Worm (Caenorhabditis elegans) whole organism, L3 larva: ENCODE measurements around the gene F18A1.1.

ENCODE experiments used
- ama-1 ChIP-seq: fragments of 150-350 bp; optimal IDR thresholded peaks from 2 replicates; lab custom pipeline; 2018
- mml-1 ChIP-seq: fragments of 150-350 bp; sonication (generic microtip); optimal IDR thresholded peaks from 3 replicates; lab custom pipeline; 2014; ENCODE audit warnings: missing biosample characterization, missing genetic modification characterization
- nhr-11 ChIP-seq: fragments of 150-350 bp; optimal IDR thresholded peaks from 2 replicates; lab custom pipeline; 2014; ENCODE audit warnings: missing biosample characterization, missing genetic modification characterization
- nhr-76 ChIP-seq: fragments of 150-350 bp; sonication (generic microtip); optimal IDR thresholded peaks from 5 replicates; lab custom pipeline; 2014; ENCODE audit warnings: missing biosample characterization, missing genetic modification characterization
- pqm-1 ChIP-seq: fragments of 150-350 bp; optimal IDR thresholded peaks from 2 replicates; lab custom pipeline; 2017; ENCODE audit warnings: missing biosample characterization, missing genetic modification characterization, inconsistent platforms
- snpc-4 ChIP-seq: fragments of 150-350 bp; optimal IDR thresholded peaks from 2 replicates; lab custom pipeline; 2014; ENCODE audit warnings: missing biosample characterization, missing genetic modification characterization

ce11 chrII:7716112-7716511, 31.4 kb downstream of the F18A1.1 start:
- TF ChIP-seq nhr-76 (tag; lab: Kevin White, UChicago) (no peak), mml-1 (no peak), snpc-4 (tag; lab: Kevin White, UChicago) (no peak), nhr-11 (tag; lab: Kevin White, UChicago) (no peak), pqm-1 (tag; lab: Kevin White, UChicago) (no peak), ama-1 (lab: Kevin White, UChicago) (no peak)
